Worm (Caenorhabditis elegans): ENCODE data around the gene irld-45.

ce11 chrV:1626720-1627119, 21.4 kb upstream of the irld-45 start, which contains the start of gene nhr-237:
- no peak for TF ChIP-seq flt-1 (GFP tag; IDR thresholded peaks at IDR 0.05)
- no peak for TF ChIP-seq cog-1 (tag; optimal IDR thresholded peaks at IDR 0.05)
- no peak for TF ChIP-seq T22C8.4 (GFP tag; IDR thresholded peaks at IDR 0.05)
- TF ChIP-seq med-1 (GFP tag; optimal IDR thresholded peaks at IDR 0.05; ENCODE audit: insufficient read depth) = no peak
- TF ChIP-seq ref-1 (GFP tag; conservative IDR thresholded peaks at IDR 0.05) = no peak
- no peak for TF ChIP-seq ztf-23 (GFP tag; IDR thresholded peaks at IDR 0.05)
- TF ChIP-seq klf-2 (GFP tag; conservative IDR thresholded peaks at IDR 0.05) = no peak
- no peak for TF ChIP-seq ztf-29 (GFP tag; IDR thresholded peaks at IDR 0.05)
- no peak for TF ChIP-seq tab-1 (GFP tag; IDR thresholded peaks at IDR 0.05)
